Fruit fly (Drosophila melanogaster): Measurements from ENCODE around the gene P5cr-2.
A peak's percentile ranks its signal among the peaks of the same experiment; 100 is the strongest.

The P5cr-2 gene

dm6 chr3R:17534325-17535105, at the start of gene P5cr-2, which contains the start of gene CG5823:
Gene P5cr-2 (plus strand): TSS chr3R:17534815.
Gene CG5823 (minus strand): TSS chr3R:17534587.
- TF ChIP-seq sage (GFP tag; optimal IDR thresholded peaks at IDR 0.05) (no peak), Dfd (GFP tag; optimal IDR thresholded peaks at IDR 0.05) (no peak), sv (GFP tag; optimal IDR thresholded peaks at IDR 0.05) (peak; percentile 30), dsf (GFP tag; optimal IDR thresholded peaks at IDR 0.05; ENCODE audit: borderline replicate concordance) (peak; percentile 24), Rel (GFP tag; optimal IDR thresholded peaks at IDR 0.05) (no peak), Rel (tag; optimal IDR thresholded peaks at IDR 0.05) (peak; percentile 76), woc (GFP tag; optimal IDR thresholded peaks at IDR 0.05) (peak; percentile 20), foxo (GFP tag; optimal IDR thresholded peaks at IDR 0.05) (peak in 1 of 2 experiments; percentile 51), dl (GFP tag; optimal IDR thresholded peaks at IDR 0.05; ENCODE audit: insufficient read depth in 1 of 2, partially characterized antibody in 2 of 2) (no peak), Myc (optimal IDR thresholded peaks at IDR 0.05) (peak; percentile 92), ey (GFP tag; optimal IDR thresholded peaks at IDR 0.05) (peak; percentile 15), HLH106 (tag; optimal IDR thresholded peaks at IDR 0.05) (peak; percentile 53), fru (GFP tag; optimal IDR thresholded peaks at IDR 0.05) (peak; percentile 48), dmrt93B (GFP tag; optimal IDR thresholded peaks at IDR 0.05) (peak; percentile 19), jim (GFP tag; optimal IDR thresholded peaks at IDR 0.05) (no peak), br (GFP tag; optimal IDR thresholded peaks at IDR 0.05) (no peak)

- TF ChIP-seq Myc (optimal IDR thresholded peaks at IDR 0.05): no peak
- no peak for TF ChIP-seq Abd-B (GFP tag; optimal IDR thresholded peaks at IDR 0.05)
- no peak for TF ChIP-seq woc (GFP tag; optimal IDR thresholded peaks at IDR 0.05)
- no peak for TF ChIP-seq HLH106 (tag; optimal IDR thresholded peaks at IDR 0.05)
- no peak for TF ChIP-seq Hr83 (GFP tag; optimal IDR thresholded peaks at IDR 0.05; ENCODE audit: poor library complexity, severe bottlenecking)
- no peak for TF ChIP-seq dl (GFP tag; optimal IDR thresholded peaks at IDR 0.05; ENCODE audit: insufficient read depth in 1 of 2, partially characterized antibody in 2 of 2)
- no peak for TF ChIP-seq CG9705 (GFP tag; optimal IDR thresholded peaks at IDR 0.05)
- TF ChIP-seq tai (GFP tag; optimal IDR thresholded peaks at IDR 0.05): no peak
- no peak for TF ChIP-seq pan (optimal IDR thresholded peaks at IDR 0.05)
- no peak for TF ChIP-seq Sp1 (GFP tag; optimal IDR thresholded peaks at IDR 0.05)
Measured at dm6 chr3R:17492071-17492470, 42.5 kb upstream of the P5cr-2 start.

- TF ChIP-seq dmrt93B (GFP tag; optimal IDR thresholded peaks at IDR 0.05) (peak; percentile 24), fru (GFP tag; optimal IDR thresholded peaks at IDR 0.05) (peak; percentile 73), tai (GFP tag; optimal IDR thresholded peaks at IDR 0.05) (no peak), Abd-B (GFP tag; optimal IDR thresholded peaks at IDR 0.05) (no peak), dsf (GFP tag; optimal IDR thresholded peaks at IDR 0.05; ENCODE audit: borderline replicate concordance) (no peak), Hnf4 (GFP tag; optimal IDR thresholded peaks at IDR 0.05) (peak; percentile 53), CrebA (GFP tag; optimal IDR thresholded peaks at IDR 0.05; ENCODE audit: borderline replicate concordance) (no peak), Dfd (GFP tag; optimal IDR thresholded peaks at IDR 0.05) (no peak), Mio (GFP tag; optimal IDR thresholded peaks at IDR 0.05) (no peak), Hr78 (GFP tag; optimal IDR thresholded peaks at IDR 0.05) (no peak), sv (GFP tag; optimal IDR thresholded peaks at IDR 0.05) (no peak), N (GFP tag; optimal IDR thresholded peaks at IDR 0.05) (no peak), usp (GFP tag; optimal IDR thresholded peaks at IDR 0.05) (no peak), GATAd (GFP tag; optimal IDR thresholded peaks at IDR 0.05) (no peak), OdsH (GFP tag; optimal IDR thresholded peaks at IDR 0.05) (peak; percentile 58), rgr (GFP tag; optimal IDR thresholded peaks at IDR 0.05) (peak; percentile 71), br (GFP tag; optimal IDR thresholded peaks at IDR 0.05) (peak; percentile 61), woc (GFP tag; optimal IDR thresholded peaks at IDR 0.05) (peak; percentile 43), h (GFP tag; optimal IDR thresholded peaks at IDR 0.05) (peak; percentile 73), Sp1 (GFP tag; optimal IDR thresholded peaks at IDR 0.05) (peak; percentile 63), jim (GFP tag; optimal IDR thresholded peaks at IDR 0.05) (no peak), Myc (optimal IDR thresholded peaks at IDR 0.05) (no peak), CG9705 (GFP tag; optimal IDR thresholded peaks at IDR 0.05) (peak; percentile 29), psq (GFP tag; optimal IDR thresholded peaks at IDR 0.05) (peak; percentile 45), CG32264 (GFP tag; optimal IDR thresholded peaks at IDR 0.05) (no peak), Vsx2 (GFP tag; optimal IDR thresholded peaks at IDR 0.05; ENCODE audit: partially characterized antibody) (no peak), Hr83 (GFP tag; optimal IDR thresholded peaks at IDR 0.05; ENCODE audit: poor library complexity, severe bottlenecking) (no peak), HLH106 (tag; optimal IDR thresholded peaks at IDR 0.05) (peak; percentile 70), Rel (GFP tag; optimal IDR thresholded peaks at IDR 0.05) (no peak), Rel (tag; optimal IDR thresholded peaks at IDR 0.05) (no peak), dl (GFP tag; optimal IDR thresholded peaks at IDR 0.05; ENCODE audit: insufficient read depth in 1 of 2, partially characterized antibody in 2 of 2) (no peak), sage (GFP tag; optimal IDR thresholded peaks at IDR 0.05) (no peak), brk (GFP tag; optimal IDR thresholded peaks at IDR 0.05) (peak; percentile 45), lola (GFP tag; optimal IDR thresholded peaks at IDR 0.05) (no peak), ey (GFP tag; optimal IDR thresholded peaks at IDR 0.05) (peak; percentile 78), Jra (GFP tag; optimal IDR thresholded peaks at IDR 0.05) (peak; percentile 22), foxo (GFP tag; optimal IDR thresholded peaks at IDR 0.05) (peak in 1 of 2 experiments; percentile 68), pan (optimal IDR thresholded peaks at IDR 0.05) (no peak), Dif (GFP tag; optimal IDR thresholded peaks at IDR 0.05; ENCODE audit: partially characterized antibody) (no peak)
Measured at dm6 chr3R:17501108-17501507, 33.5 kb upstream of the P5cr-2 start.

Measured in whole organism, wandering third instar larva.